Fruit fly (Drosophila melanogaster): ENCODE measurements around the gene CG9799.

The CG9799 gene

DNA sequence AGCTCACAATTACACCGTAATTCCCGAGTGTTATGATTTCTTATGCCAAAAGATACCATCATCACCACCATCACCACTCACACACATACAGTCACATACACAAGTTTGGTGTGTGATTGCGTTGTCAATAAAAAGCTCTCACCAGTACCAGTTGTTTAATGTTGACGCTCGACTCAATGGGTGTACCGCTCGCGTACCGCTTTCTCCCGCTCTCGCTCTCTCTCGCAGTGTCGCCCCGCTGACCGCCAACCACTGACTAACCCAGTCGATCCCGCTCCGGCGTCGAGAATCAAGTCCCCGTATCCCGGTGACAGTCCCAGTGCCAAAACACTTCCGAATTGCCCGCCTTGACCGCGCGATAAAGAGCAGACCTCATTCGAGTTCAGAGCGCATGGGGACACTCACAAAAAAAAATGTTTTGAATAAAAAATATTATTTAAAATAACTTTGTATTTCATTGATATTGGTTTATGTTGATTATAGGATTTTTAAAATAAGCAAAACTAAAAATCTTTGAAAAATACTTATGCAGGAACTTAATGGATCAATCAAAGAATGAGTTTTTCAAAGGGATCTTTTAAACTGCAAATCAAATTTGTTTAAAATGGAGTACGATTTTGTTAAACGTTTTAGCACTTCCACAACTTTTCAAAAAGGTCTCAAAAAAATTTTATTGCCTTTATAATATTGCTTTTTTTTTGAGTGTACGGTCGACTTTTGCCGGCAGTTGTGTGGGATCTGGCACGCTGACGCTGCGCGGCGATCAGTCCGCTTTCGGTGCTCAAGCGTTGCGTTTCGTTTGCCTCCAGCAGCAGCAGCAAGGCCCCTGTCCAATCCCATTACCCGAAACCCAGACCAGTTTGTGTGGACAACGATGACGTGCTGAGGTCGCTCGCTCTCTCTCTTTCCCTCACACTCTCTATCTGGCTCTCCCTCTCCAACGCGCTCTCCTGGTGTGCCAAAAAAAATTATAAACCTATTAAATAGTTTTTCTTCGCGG, 24.0 kb downstream of the CG9799 start, which contains the start of gene Dic1:
Gene Dic1, plus strand, starts transcription at position 764 of the 1,000 bp plus-strand sequence.
- TF ChIP-seq CG12768 (GFP tag; optimal IDR thresholded peaks at IDR 0.05) (peak; percentile 97), ovo (GFP tag; optimal IDR thresholded peaks at IDR 0.05) (peak; percentile 82), kay (GFP tag; ENCODE audit: borderline replicate concordance) (peak; percentile 98), Crg-1 (GFP tag; optimal IDR thresholded peaks at IDR 0.05) (peak; percentile 92), cnc (optimal IDR thresholded peaks at IDR 0.05) (no peak), CG7101 (tag; optimal IDR thresholded peaks at IDR 0.05) (peak; percentile 96), bab1 (GFP tag; optimal IDR thresholded peaks at IDR 0.05) (peak; percentile 94), CG33017 (tag; optimal IDR thresholded peaks at IDR 0.05) (peak; percentile 95), CG1620 (GFP tag; optimal IDR thresholded peaks at IDR 0.05) (peak; percentile 89), toe (GFP tag; optimal IDR thresholded peaks at IDR 0.05) (peak; percentile 93), cic (GFP tag; optimal IDR thresholded peaks at IDR 0.05) (peak; percentile 62), CG5204 (GFP tag; optimal IDR thresholded peaks at IDR 0.05) (peak; percentile 95), Hr96 (GFP tag; optimal IDR thresholded peaks at IDR 0.05) (peak; percentile 86), CG7045 (GFP tag; optimal IDR thresholded peaks at IDR 0.05) (peak; percentile 98), Mnt (GFP tag; optimal IDR thresholded peaks at IDR 0.05) (peak; percentile 78), CG11617 (GFP tag; optimal IDR thresholded peaks at IDR 0.05) (peak; percentile 99), tj (GFP tag; optimal IDR thresholded peaks at IDR 0.05) (peak; percentile 83), pad (GFP tag; optimal IDR thresholded peaks at IDR 0.05) (peak; percentile 90), Clk (GFP tag; optimal IDR thresholded peaks at IDR 0.05) (peak; percentile 93), CG14711 (tag; optimal IDR thresholded peaks at IDR 0.05) (peak; percentile 94)

DNA sequence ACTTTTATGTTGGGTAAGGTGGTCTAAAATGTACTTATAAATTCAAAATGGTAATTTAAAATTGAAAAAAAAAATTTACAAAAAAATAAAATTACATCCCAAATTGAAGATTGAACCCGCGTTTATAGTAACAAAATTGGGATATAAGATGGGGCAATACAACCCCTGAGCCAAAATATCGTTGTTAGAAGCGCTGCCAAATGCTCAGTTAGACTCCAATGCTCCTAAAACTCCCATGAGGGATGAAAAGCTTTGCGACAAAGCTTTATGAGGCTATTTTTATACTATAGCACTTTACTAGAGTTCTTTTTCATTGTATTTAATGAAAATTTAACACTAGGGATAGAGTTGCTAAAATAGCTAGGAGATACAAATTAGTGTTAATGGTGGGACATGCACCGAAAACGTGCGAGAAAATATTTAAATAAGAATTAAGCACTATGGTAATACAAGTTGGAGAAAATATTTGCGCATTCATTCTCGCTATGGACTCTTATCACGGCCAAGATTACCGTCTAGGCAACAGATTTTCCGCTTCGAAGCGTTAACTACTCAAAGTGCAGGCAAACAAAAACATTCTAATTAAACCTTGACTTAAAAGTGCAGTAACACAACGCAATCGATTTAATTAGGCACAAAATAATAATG, 25.0 kb downstream of the CG9799 start:
- TF ChIP-seq kay (GFP tag; ENCODE audit: borderline replicate concordance) (peak; percentile 89), CG11617 (GFP tag; optimal IDR thresholded peaks at IDR 0.05) (no peak), pad (GFP tag; optimal IDR thresholded peaks at IDR 0.05) (peak; percentile 80), bab1 (GFP tag; optimal IDR thresholded peaks at IDR 0.05) (no peak), cnc (optimal IDR thresholded peaks at IDR 0.05) (peak in 1 of 2 experiments; percentile 52)

DNA sequence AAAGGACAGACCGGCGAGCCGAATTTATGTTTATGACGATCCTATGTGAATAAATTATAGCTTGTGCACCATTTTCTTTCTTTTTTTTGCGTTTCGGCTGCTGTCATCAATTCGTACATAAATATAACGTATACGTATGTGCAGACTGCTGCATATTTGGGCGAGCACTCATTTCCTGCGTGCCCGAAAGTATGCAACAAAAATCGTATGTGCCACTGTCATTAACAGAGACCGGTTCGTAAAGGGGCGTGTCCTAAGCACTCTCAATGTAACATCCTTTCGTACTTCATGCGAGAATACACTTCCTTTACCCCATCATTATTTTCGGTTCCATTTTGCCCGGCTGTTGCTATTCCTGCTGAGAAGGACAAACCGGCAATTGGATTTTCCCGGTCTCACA, 28.4 kb downstream of the CG9799 start:
- TF ChIP-seq Mnt (GFP tag; optimal IDR thresholded peaks at IDR 0.05) (no peak), Hr96 (GFP tag; optimal IDR thresholded peaks at IDR 0.05) (no peak), CG7101 (tag; optimal IDR thresholded peaks at IDR 0.05) (no peak), bab1 (GFP tag; optimal IDR thresholded peaks at IDR 0.05) (no peak)

DNA sequence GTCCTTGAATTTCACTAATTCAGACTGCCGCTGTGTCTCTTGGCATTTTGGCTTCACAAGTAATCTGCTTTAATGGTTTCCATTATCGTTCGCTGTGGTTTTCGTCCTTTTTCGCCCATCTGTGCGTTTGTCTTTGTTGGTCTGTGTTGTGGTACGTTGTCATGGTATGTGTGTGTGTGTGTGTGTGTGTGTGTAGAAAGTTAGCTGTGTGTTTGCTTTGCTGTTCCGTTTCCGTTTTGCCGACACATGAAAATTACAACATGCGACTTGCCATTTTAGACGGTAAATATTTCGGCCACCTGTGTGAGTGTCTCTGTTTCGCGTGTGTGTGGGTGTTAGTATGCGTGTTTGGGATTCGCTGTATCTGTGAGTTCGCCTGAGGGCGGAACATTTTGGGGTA, 31.5 kb downstream of the CG9799 start:
- TF ChIP-seq toe (GFP tag; optimal IDR thresholded peaks at IDR 0.05) = no peak
- TF ChIP-seq ovo (GFP tag; optimal IDR thresholded peaks at IDR 0.05) = no peak
- TF ChIP-seq CG7101 (tag; optimal IDR thresholded peaks at IDR 0.05) = no peak
- no peak for TF ChIP-seq CG14711 (tag; optimal IDR thresholded peaks at IDR 0.05)
- TF ChIP-seq kay (GFP tag; ENCODE audit: borderline replicate concordance) = no peak
- TF ChIP-seq Clk (GFP tag; optimal IDR thresholded peaks at IDR 0.05) = no peak
- no peak for TF ChIP-seq CG7045 (GFP tag; optimal IDR thresholded peaks at IDR 0.05)
- no peak for TF ChIP-seq Hr96 (GFP tag; optimal IDR thresholded peaks at IDR 0.05)
- no peak for TF ChIP-seq CG1620 (GFP tag; optimal IDR thresholded peaks at IDR 0.05)
- TF ChIP-seq tj (GFP tag; optimal IDR thresholded peaks at IDR 0.05) = no peak
- no peak for TF ChIP-seq CG12768 (GFP tag; optimal IDR thresholded peaks at IDR 0.05)
- no peak for TF ChIP-seq CG33017 (tag; optimal IDR thresholded peaks at IDR 0.05)
- TF ChIP-seq Crg-1 (GFP tag; optimal IDR thresholded peaks at IDR 0.05) = no peak
- TF ChIP-seq cnc (optimal IDR thresholded peaks at IDR 0.05) = no peak

DNA sequence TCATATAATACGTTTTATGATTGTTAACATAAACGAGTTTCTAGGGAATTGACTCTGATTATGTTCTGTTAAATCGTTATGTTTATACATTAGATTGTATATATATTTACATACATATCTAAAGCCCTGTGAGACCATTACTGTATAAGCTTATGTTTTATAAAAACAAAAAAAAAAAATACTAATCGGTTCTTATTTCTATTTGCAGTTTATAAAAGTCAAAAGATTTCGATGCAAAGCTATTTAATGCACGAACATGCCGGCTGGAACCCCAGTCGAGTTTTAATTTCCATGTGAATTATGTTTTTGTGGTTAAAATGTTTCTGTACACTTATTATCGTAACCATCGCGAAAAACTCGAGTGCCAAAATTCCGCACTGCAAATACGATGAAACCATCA, 35.1 kb downstream of the CG9799 start, which contains the start of gene mthl12:
Gene mthl12, plus strand, starts transcription at position 301 of the 400 bp plus-strand sequence.
- TF ChIP-seq Crg-1 (GFP tag; optimal IDR thresholded peaks at IDR 0.05) (no peak), Hr96 (GFP tag; optimal IDR thresholded peaks at IDR 0.05) (no peak), cnc (optimal IDR thresholded peaks at IDR 0.05) (no peak), CG33017 (tag; optimal IDR thresholded peaks at IDR 0.05) (no peak), kay (GFP tag; ENCODE audit: borderline replicate concordance) (no peak), CG1620 (GFP tag; optimal IDR thresholded peaks at IDR 0.05) (no peak), tj (GFP tag; optimal IDR thresholded peaks at IDR 0.05) (no peak), CG5204 (GFP tag; optimal IDR thresholded peaks at IDR 0.05) (no peak), CG11617 (GFP tag; optimal IDR thresholded peaks at IDR 0.05) (no peak), CG7045 (GFP tag; optimal IDR thresholded peaks at IDR 0.05) (no peak), Clk (GFP tag; optimal IDR thresholded peaks at IDR 0.05) (no peak), CG14711 (tag; optimal IDR thresholded peaks at IDR 0.05) (no peak)

DNA sequence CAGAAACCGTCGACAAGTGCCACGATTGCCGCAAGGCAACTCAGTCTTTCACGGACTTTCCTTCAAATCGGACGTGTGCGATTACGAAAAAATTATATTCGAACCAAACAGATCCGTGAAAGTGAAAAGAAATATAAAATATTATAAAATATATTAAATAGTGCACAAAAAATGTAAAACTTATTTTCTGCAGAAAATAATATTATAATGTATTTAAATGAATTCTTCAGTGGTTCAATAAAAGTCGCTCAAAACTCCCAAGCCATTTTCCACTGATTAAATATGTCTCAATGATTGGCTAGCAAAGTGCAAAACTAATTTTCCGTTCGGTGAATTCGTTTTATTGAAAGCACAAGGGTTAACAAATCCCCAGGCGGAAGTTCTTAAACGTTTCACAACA, 50.5 kb downstream of the CG9799 start, which contains the start of gene PK2-R1:
Gene PK2-R1, plus strand, starts transcription at position 301 of the 400 bp plus-strand sequence.
- TF ChIP-seq CG12768 (GFP tag; optimal IDR thresholded peaks at IDR 0.05) = no peak
